Fruit fly (Drosophila melanogaster) whole organism, embryonic: Measurements from ENCODE around the gene Dpm1.

Experiments
- Abd-B ChIP-seq: fragments of 200-800 bp; sonication (Bioruptor generic); optimal IDR thresholded peaks from 2 replicates; lab custom pipeline; 2018; ENCODE audit warnings: missing biosample characterization, mild to moderate bottlenecking, missing genetic modification characterization, moderate library complexity
- Adf1 ChIP-seq: fragments of 200-800 bp; sonication (Bioruptor generic); IDR thresholded peaks from 2 replicates; pipeline ENCODE4 v1.3.6; 2022; ENCODE audit warnings: missing biosample characterization, missing genetic modification characterization
- CG10979 ChIP-seq: fragments of 200-800 bp; sonication (Bioruptor generic); optimal IDR thresholded peaks from 2 replicates; lab custom pipeline; 2018; ENCODE audit warnings: missing biosample characterization, mild to moderate bottlenecking, missing genetic modification characterization, moderate library complexity
- CG12219 ChIP-seq: fragments of 200-800 bp; sonication (Bioruptor generic); optimal IDR thresholded peaks from 3 replicates; lab custom pipeline; 2018; ENCODE audit warnings: missing biosample characterization, mild to moderate bottlenecking, missing genetic modification characterization
- CG12744 ChIP-seq: fragments of 200-800 bp; sonication (Bioruptor generic); optimal IDR thresholded peaks from 2 replicates; lab custom pipeline; 2016; ENCODE audit warnings: missing biosample characterization, missing genetic modification characterization
- CG13775 ChIP-seq: fragments of 200-800 bp; sonication (Bioruptor generic); optimal IDR thresholded peaks from 3 replicates; lab custom pipeline; 2017; ENCODE audit warnings: missing biosample characterization, mild to moderate bottlenecking, missing genetic modification characterization
- CG14710 ChIP-seq: fragments of 200-800 bp; sonication (Bioruptor generic); optimal IDR thresholded peaks from 3 replicates; lab custom pipeline; 2019; ENCODE audit warnings: missing biosample characterization, mild to moderate bottlenecking, missing genetic modification characterization, moderate library complexity
- CG17829 ChIP-seq: fragments of 200-800 bp; optimal IDR thresholded peaks from 2 replicates; lab custom pipeline; 2019; ENCODE audit warnings: missing biosample characterization, mild to moderate bottlenecking, missing genetic modification characterization, moderate library complexity
- CG2120 ChIP-seq: fragments of 200-800 bp; sonication (Bioruptor generic); optimal IDR thresholded peaks from 3 replicates; lab custom pipeline; 2016; ENCODE audit warnings: missing biosample characterization, missing genetic modification characterization
- CG32767 ChIP-seq: fragments of 200-800 bp; sonication (Bioruptor generic); IDR thresholded peaks from 2 replicates; pipeline ENCODE4 v1.3.6; 2022; ENCODE audit warnings: missing biosample characterization, missing genetic modification characterization
- CG3281 ChIP-seq: fragments of 200-800 bp; sonication (Bioruptor generic); optimal IDR thresholded peaks from 3 replicates; lab custom pipeline; 2017; ENCODE audit warnings: missing biosample characterization, mild to moderate bottlenecking, missing genetic modification characterization
- CG3838 ChIP-seq: fragments of 200-800 bp; sonication (Bioruptor generic); optimal IDR thresholded peaks from 3 replicates; lab custom pipeline; 2016; ENCODE audit warnings: missing biosample characterization, missing genetic modification characterization
- CG4404 ChIP-seq: fragments of 200-800 bp; sonication (Bioruptor generic); IDR thresholded peaks from 2 replicates; pipeline ENCODE4 v1.3.6; 2022; ENCODE audit warnings: missing biosample characterization, missing genetic modification characterization
- CG4424 ChIP-seq: fragments of 200-800 bp; sonication (Bioruptor generic); optimal IDR thresholded peaks from 3 replicates; lab custom pipeline; 2016; ENCODE audit warnings: missing biosample characterization, missing genetic modification characterization
- CG4820 ChIP-seq: fragments of 200-800 bp; sonication (Bioruptor generic); optimal IDR thresholded peaks from 3 replicates; lab custom pipeline; 2016; ENCODE audit warnings: missing biosample characterization, missing genetic modification characterization
- CG6689 ChIP-seq: fragments of 200-800 bp; sonication (Bioruptor generic); IDR thresholded peaks from 2 replicates; pipeline ENCODE4 v1.3.6; 2022; ENCODE audit warnings: missing biosample characterization, missing genetic modification characterization
- CG6791 ChIP-seq: fragments of 200-800 bp; sonication (Bioruptor generic); IDR thresholded peaks from 3 replicates; pipeline ENCODE4 v1.3.6; 2022; ENCODE audit warnings: missing biosample characterization, missing genetic modification characterization; ENCODE audit not compliant: partially characterized antibody
- CG6813 ChIP-seq: fragments of 200-800 bp; sonication (Bioruptor generic); optimal IDR thresholded peaks from 2 replicates; lab custom pipeline; 2017; ENCODE audit warnings: missing biosample characterization, missing genetic modification characterization, mild to moderate bottlenecking, moderate library complexity, missing genetic modification reagents
- CG7928 ChIP-seq: fragments of 200-800 bp; sonication (Bioruptor generic); optimal IDR thresholded peaks from 2 replicates; lab custom pipeline; 2017; ENCODE audit warnings: missing biosample characterization, mild to moderate bottlenecking, missing genetic modification characterization
- CG8765 ChIP-seq: fragments of 200-800 bp; sonication (Bioruptor generic); IDR thresholded peaks from 2 replicates; pipeline ENCODE4 v1.3.6; 2022; ENCODE audit warnings: missing biosample characterization, missing genetic modification characterization
- Dref ChIP-seq: fragments of 200-800 bp; sonication (Bioruptor generic); IDR thresholded peaks from 2 replicates; pipeline ENCODE4 v1.3.6; 2022; ENCODE audit warnings: missing biosample characterization, missing genetic modification characterization
- Drgx ChIP-seq: fragments of 200-800 bp; sonication (Bioruptor generic); IDR thresholded peaks from 2 replicates; pipeline ENCODE4 v1.3.6; 2022; ENCODE audit warnings: missing biosample characterization, missing genetic modification characterization
- Elba2 ChIP-seq: fragments of 200-800 bp; sonication (Bioruptor generic); optimal IDR thresholded peaks from 3 replicates; lab custom pipeline; 2016; ENCODE audit warnings: missing biosample characterization, missing genetic modification characterization
- Gug ChIP-seq: fragments of 200-800 bp; sonication (Bioruptor generic); IDR thresholded peaks from 4 replicates; pipeline ENCODE4 v1.3.6; 2022; ENCODE audit warnings: missing biosample characterization, missing genetic modification characterization
- HHEX ChIP-seq: fragments of 200-800 bp; sonication (Bioruptor generic); optimal IDR thresholded peaks from 3 replicates; lab custom pipeline; 2017; ENCODE audit warnings: missing biosample characterization, mild to moderate bottlenecking, missing genetic modification characterization, missing genetic modification reagents
- HLHmδ ChIP-seq: fragments of 200-800 bp; sonication (Bioruptor generic); optimal IDR thresholded peaks from 2 replicates; lab custom pipeline; 2018; ENCODE audit warnings: missing biosample characterization, mild to moderate bottlenecking, missing genetic modification characterization, moderate library complexity
- Hr51 ChIP-seq, 2 experiments: fragments of 200-800 bp; sonication (Bioruptor generic); optimal IDR thresholded peaks; 2 replicates in 1 of 2; 3 replicates in 1 of 2; lab custom pipeline; 2016 to 2018; ENCODE audit warnings: missing biosample characterization in 2 of 2, missing genetic modification characterization in 2 of 2, mild to moderate bottlenecking in 1 of 2, moderate library complexity in 1 of 2
- Med ChIP-seq: fragments of 200-800 bp; sonication (Bioruptor generic); peaks from one replicate; lab custom pipeline; 2016; ENCODE audit warnings: missing biosample characterization, missing genetic modification characterization, mild to moderate bottlenecking, inconsistent platforms, moderate library complexity
- Nf-YB ChIP-seq: fragments of 200-800 bp; sonication (Bioruptor generic); optimal IDR thresholded peaks from 3 replicates; lab custom pipeline; 2019; ENCODE audit warnings: missing biosample characterization, mild to moderate bottlenecking, missing genetic modification characterization, moderate library complexity
- Rfx ChIP-seq: fragments of 200-800 bp; sonication (Bioruptor generic); IDR thresholded peaks from 2 replicates; pipeline ENCODE4 v1.3.6; 2022; ENCODE audit warnings: missing biosample characterization, missing genetic modification characterization
- Sox102F ChIP-seq: fragments of 200-800 bp; sonication (Bioruptor generic); optimal IDR thresholded peaks from 2 replicates; lab custom pipeline; 2018; ENCODE audit warnings: missing biosample characterization, mild to moderate bottlenecking, missing genetic modification characterization, moderate library complexity
- Sry-δ ChIP-seq: fragments of 200-800 bp; sonication (Bioruptor generic); optimal IDR thresholded peaks from 2 replicates; lab custom pipeline; 2016; ENCODE audit warnings: missing biosample characterization, missing genetic modification characterization
- aop ChIP-seq: fragments of 200-800 bp; sonication (Bioruptor generic); IDR thresholded peaks from 2 replicates; pipeline ENCODE4 v1.3.6; 2022; ENCODE audit warnings: missing biosample characterization, missing genetic modification characterization
- chn ChIP-seq: fragments of 200-800 bp; sonication (Bioruptor generic); optimal IDR thresholded peaks from 2 replicates; lab custom pipeline; 2016; ENCODE audit warnings: missing biosample characterization, missing genetic modification characterization
- dmrt99B ChIP-seq: fragments of 200-800 bp; sonication (Bioruptor generic); optimal IDR thresholded peaks from 2 replicates; lab custom pipeline; 2018; ENCODE audit warnings: missing biosample characterization, mild to moderate bottlenecking, missing genetic modification characterization, moderate library complexity
- dysf ChIP-seq: fragments of 200-800 bp; sonication (Bioruptor generic); IDR thresholded peaks from 3 replicates; pipeline ENCODE4 v1.3.6; 2022; ENCODE audit warnings: missing biosample characterization, missing genetic modification characterization
- eyg ChIP-seq: fragments of 200-800 bp; sonication (Bioruptor generic); optimal IDR thresholded peaks from 3 replicates; lab custom pipeline; 2016; ENCODE audit warnings: missing biosample characterization, missing genetic modification characterization
- gro ChIP-seq: fragments of 200-800 bp; sonication (Bioruptor generic); optimal IDR thresholded peaks from 2 replicates; lab custom pipeline; 2016; ENCODE audit warnings: missing biosample characterization, missing genetic modification characterization
- gsb-n ChIP-seq: fragments of 200-800 bp; sonication (Bioruptor generic); optimal IDR thresholded peaks from 3 replicates; lab custom pipeline; 2018; ENCODE audit warnings: missing biosample characterization, mild to moderate bottlenecking, missing genetic modification characterization
- hbn ChIP-seq: fragments of 200-800 bp; sonication (Bioruptor generic); IDR thresholded peaks from 2 replicates; pipeline ENCODE4 v1.3.6; 2022; ENCODE audit warnings: missing biosample characterization, missing genetic modification characterization; ENCODE audit not compliant: partially characterized antibody
- hth ChIP-seq: fragments of >200 bp; optimal IDR thresholded peaks from 2 replicates; lab custom pipeline; 2017; ENCODE audit warnings: inconsistent platforms
- ken ChIP-seq: fragments of 200-800 bp; sonication (Bioruptor generic); IDR thresholded peaks from 3 replicates; pipeline ENCODE4 v1.3.6; 2022; ENCODE audit warnings: missing biosample characterization, missing genetic modification characterization
- lbe ChIP-seq: fragments of 200-800 bp; sonication (Bioruptor generic); optimal IDR thresholded peaks from 2 replicates; lab custom pipeline; 2016; ENCODE audit warnings: missing biosample characterization, mild to moderate bottlenecking, missing genetic modification characterization
- peb ChIP-seq: fragments of 200-800 bp; sonication (Bioruptor generic); IDR thresholded peaks from 2 replicates; pipeline ENCODE4 v1.3.6; 2022; ENCODE audit warnings: missing biosample characterization, missing genetic modification characterization
- pho ChIP-seq: fragments of 200-800 bp; sonication (Bioruptor generic); optimal IDR thresholded peaks from 2 replicates; lab custom pipeline; 2016; ENCODE audit warnings: missing biosample characterization, missing genetic modification characterization
- slbo ChIP-seq: fragments of 200-800 bp; sonication (Bioruptor generic); IDR thresholded peaks from 2 replicates; pipeline ENCODE4 v1.3.6; 2022; ENCODE audit warnings: missing biosample characterization, missing genetic modification characterization
- sna ChIP-seq: fragments of 200-800 bp; sonication (Bioruptor generic); IDR thresholded peaks from 2 replicates; pipeline ENCODE4 v1.3.6; 2022; ENCODE audit warnings: missing biosample characterization, missing genetic modification characterization; ENCODE audit not compliant: partially characterized antibody
- sr ChIP-seq: fragments of 200-800 bp; sonication (Bioruptor generic); IDR thresholded peaks from 3 replicates; pipeline ENCODE4 v1.3.6; 2022; ENCODE audit warnings: missing biosample characterization, missing genetic modification characterization
- tap ChIP-seq: fragments of 200-800 bp; optimal IDR thresholded peaks from 3 replicates; lab custom pipeline; 2019; ENCODE audit warnings: missing biosample characterization, mild to moderate bottlenecking, missing genetic modification characterization, moderate library complexity
- tup ChIP-seq: fragments of 200-800 bp; sonication (Bioruptor generic); optimal IDR thresholded peaks from 2 replicates; lab custom pipeline; 2016; ENCODE audit warnings: missing biosample characterization, mild to moderate bottlenecking, missing genetic modification characterization, moderate library complexity
- vfl ChIP-seq: fragments of 200-800 bp; sonication (Bioruptor generic); optimal IDR thresholded peaks from 2 replicates; lab custom pipeline; 2016; ENCODE audit warnings: missing biosample characterization, missing genetic modification characterization

The Dpm1 gene

DNA sequence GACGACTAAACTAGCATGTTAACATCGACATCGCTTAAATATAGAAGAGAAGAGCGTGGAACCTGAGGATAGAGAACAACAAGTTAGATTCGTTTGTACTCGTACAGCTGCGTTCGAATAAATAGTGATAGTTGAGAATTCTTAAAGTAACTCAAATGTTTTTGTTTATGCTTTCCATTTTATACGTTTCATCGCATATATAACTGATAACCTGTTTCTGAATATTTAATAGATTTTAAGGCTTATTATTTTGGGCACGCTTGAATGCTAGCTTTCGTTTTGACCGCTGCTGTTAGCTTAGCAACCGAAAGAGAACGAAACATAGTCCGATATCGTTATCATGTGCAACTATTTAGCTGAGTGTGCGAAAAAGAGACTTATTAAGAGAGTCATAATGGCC is 2.1 kb upstream of the Dpm1 start:
- peak; percentile 100 for TF ChIP-seq Med (GFP tag; lab: Kevin White, UChicago)
- TF ChIP-seq eyg (GFP tag; lab: Kevin White, UChicago): peak; percentile 93
- TF ChIP-seq CG6813 (GFP tag; lab: Kevin White, UChicago): peak; percentile 95
- TF ChIP-seq CG10979 (tag; lab: Kevin White, UChicago): peak; percentile 78
- TF ChIP-seq vfl (GFP tag; lab: Kevin White, UChicago): peak; percentile 95
- peak; percentile 98 for TF ChIP-seq CG3281
- TF ChIP-seq CG13775: peak; percentile 94
- TF ChIP-seq dysf (GFP tag; lab: Robert Waterston, UW): peak; percentile 98
- peak; percentile 94 for TF ChIP-seq tap (tag; lab: Kevin White, UChicago)
- peak; percentile 62 for TF ChIP-seq Sry-δ (GFP tag; lab: Kevin White, UChicago)
- TF ChIP-seq CG4820 (GFP tag; lab: Kevin White, UChicago): peak; percentile 89
- TF ChIP-seq Adf1 (GFP tag; lab: Robert Waterston, UW): peak; percentile 90
- peak; percentile 57 for TF ChIP-seq CG14710 (tag; lab: Kevin White, UChicago)
- no peak for TF ChIP-seq sna (GFP tag; lab: Robert Waterston, UW)
- peak; percentile 99 for TF ChIP-seq Drgx (GFP tag; lab: Robert Waterston, UW)
- TF ChIP-seq CG8765 (GFP tag; lab: Robert Waterston, UW): peak; percentile 85; the same call in 1 of the 2 replicates
- peak; percentile 97 for TF ChIP-seq HHEX (GFP tag; lab: Kevin White, UChicago)
- TF ChIP-seq dmrt99B (tag; lab: Kevin White, UChicago): peak; percentile 93
- no peak for TF ChIP-seq HLHmδ (GFP tag; lab: Kevin White, UChicago)
- peak; percentile 99 for TF ChIP-seq CG2120 (GFP tag; lab: Kevin White, UChicago)
- peak; percentile 99 for TF ChIP-seq slbo (GFP tag; lab: Robert Waterston, UW)
- TF ChIP-seq CG17829 (tag; lab: Kevin White, UChicago): peak; percentile 87
- TF ChIP-seq Sox102F (GFP tag; lab: Kevin White, UChicago): peak; percentile 91
- peak; percentile 82 for TF ChIP-seq Nf-YB (GFP tag; lab: Kevin White, UChicago)
- TF ChIP-seq peb (GFP tag; lab: Robert Waterston, UW): peak; percentile 77
- no peak for TF ChIP-seq hbn (GFP tag; lab: Robert Waterston, UW)
- TF ChIP-seq Abd-B (GFP tag; lab: Kevin White, UChicago): peak; percentile 85
- peak; percentile 93 for TF ChIP-seq CG32767
- TF ChIP-seq Elba2: no peak
- peak; percentile 81 for TF ChIP-seq CG7928
- peak; percentile 65; the same call in 1 of the 3 replicates for TF ChIP-seq sr (GFP tag; lab: Robert Waterston, UW)
- TF ChIP-seq CG4424 (GFP tag; lab: Kevin White, UChicago): peak; percentile 86
- TF ChIP-seq CG4404 (GFP tag; lab: Robert Waterston, UW): peak; percentile 84
- peak; percentile 99 for TF ChIP-seq Rfx (GFP tag; lab: Robert Waterston, UW)
- peak; percentile 90 for TF ChIP-seq ken (GFP tag; lab: Robert Waterston, UW)
- peak; percentile 89 for TF ChIP-seq chn (GFP tag; lab: Kevin White, UChicago)
- peak; percentile 98 for TF ChIP-seq pho (GFP tag; lab: Kevin White, UChicago)
- TF ChIP-seq gsb-n (tag; lab: Kevin White, UChicago): peak; percentile 71
- TF ChIP-seq Dref (GFP tag; lab: Robert Waterston, UW): peak; percentile 42
- peak; percentile 75 for TF ChIP-seq lbe
- peak; percentile 89 for TF ChIP-seq tup (GFP tag; lab: Kevin White, UChicago)
- TF ChIP-seq Hr51 (GFP tag; optimal IDR thresholded peaks at IDR 0.05; lab: Kevin White, UChicago): peak; percentile 95
- no peak; the same call in 1 of the 2 replicates for TF ChIP-seq aop (GFP tag; lab: Robert Waterston, UW)
- TF ChIP-seq CG12219: peak; percentile 93
- no peak for TF ChIP-seq hth (lab: Kevin White, UChicago)
- TF ChIP-seq Gug (GFP tag; lab: Robert Waterston, UW): peak; percentile 93
- TF ChIP-seq CG12744: peak; percentile 96
- TF ChIP-seq CG6791 (GFP tag; lab: Robert Waterston, UW): no peak
- TF ChIP-seq gro: peak; percentile 98
- TF ChIP-seq CG3838: peak; percentile 79
- peak; percentile 92 for TF ChIP-seq CG6689 (GFP tag; lab: Robert Waterston, UW)
